Worm (Caenorhabditis elegans) whole organism, mixed stage, embryonic: ENCODE measurements around the gene B0310.6.

Experiments
- M03D4.4 ChIP-seq: sonication (generic microtip); optimal IDR thresholded peaks from 2 replicates; lab custom pipeline; 2017; ENCODE audit warnings: mild to moderate bottlenecking, missing genetic modification characterization, missing compliant biosample characterization
- nhr-76 ChIP-seq: sonication (generic microtip); optimal IDR thresholded peaks from 2 replicates; lab custom pipeline; 2017; ENCODE audit warnings: missing biosample characterization, missing genetic modification characterization

DNA sequence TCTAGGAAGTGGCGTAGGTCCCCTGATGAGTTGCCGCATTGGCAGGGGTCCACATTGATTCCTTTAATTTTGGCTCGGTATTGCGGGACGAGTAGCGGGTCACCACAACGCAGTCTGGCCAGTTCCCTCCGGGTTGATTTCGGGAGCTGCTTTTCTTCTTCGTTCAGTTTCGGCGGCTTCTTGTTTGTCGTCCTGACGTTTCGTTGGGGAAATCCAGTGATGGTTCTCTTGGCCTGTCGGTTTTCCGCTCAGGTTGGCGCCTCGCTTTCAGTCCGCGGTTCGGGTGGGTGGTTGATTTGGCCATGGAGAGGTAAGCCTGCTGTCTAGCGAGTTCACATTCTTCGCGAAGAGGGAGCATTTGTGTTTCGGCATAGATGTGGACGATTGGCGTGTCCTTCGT lies 2.0 kb downstream of the B0310.6 start:
- no peak for TF ChIP-seq nhr-76 (tag; lab: Kevin White, UChicago)
- no peak for TF ChIP-seq M03D4.4 (tag; lab: Kevin White, UChicago)
